Worm (Caenorhabditis elegans): ENCODE results near the gene Y50D4B.1.

DNA sequence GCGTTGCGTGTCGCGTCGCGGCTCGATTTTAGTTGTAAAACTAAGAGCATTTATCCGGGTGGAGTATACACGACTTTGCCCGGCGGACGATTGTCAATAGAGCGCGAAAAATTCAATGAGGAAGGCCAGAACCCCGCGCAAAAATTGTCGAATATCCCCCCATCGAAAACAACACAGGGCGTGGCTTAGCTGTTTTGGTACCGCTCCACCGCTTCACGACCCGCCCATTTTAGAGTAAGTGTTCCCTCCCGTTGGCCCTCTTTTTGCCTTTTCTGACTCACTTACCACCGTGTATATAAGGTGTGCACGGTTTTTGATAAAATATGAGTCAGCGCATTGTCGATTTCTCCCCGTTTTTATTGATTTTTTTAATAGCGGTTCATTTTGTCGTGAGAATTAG is 40.6 kb downstream of the Y50D4B.1 start:
- TF ChIP-seq zip-4 (GFP tag; optimal IDR thresholded peaks at IDR 0.05) (no peak), jun-1 (tag; optimal IDR thresholded peaks at IDR 0.05) (no peak), zag-1 (tag; optimal IDR thresholded peaks at IDR 0.05) (no peak), unc-130 (tag; optimal IDR thresholded peaks at IDR 0.05) (no peak), hlh-17 (GFP tag; optimal IDR thresholded peaks at IDR 0.05; ENCODE audit: borderline replicate concordance) (no peak), ama-1 (optimal IDR thresholded peaks at IDR 0.05) (no peak), nhr-84 (tag; optimal IDR thresholded peaks at IDR 0.05) (no peak), unc-62 (GFP tag; optimal IDR thresholded peaks at IDR 0.05) (no peak), fkh-8 (tag; optimal IDR thresholded peaks at IDR 0.05) (no peak), fos-1 (tag; optimal IDR thresholded peaks at IDR 0.05) (no peak), aly-2 (tag; optimal IDR thresholded peaks at IDR 0.05) (no peak), nhr-77 (tag; optimal IDR thresholded peaks at IDR 0.05) (no peak), efl-1 (optimal IDR thresholded peaks at IDR 0.05) (no peak), efl-1 (GFP tag; optimal IDR thresholded peaks at IDR 0.05 in 1 of 2) (no peak), nhr-90 (tag; optimal IDR thresholded peaks at IDR 0.05; ENCODE audit: poor library complexity) (no peak)

Data from whole organism, L1 larva.